Fruit fly (Drosophila melanogaster) whole organism, embryonic: ENCODE results near the gene Vha36-3.

Experiments used
- Asciz ChIP-seq: fragments of 200-800 bp; sonication (Bioruptor generic); optimal IDR thresholded peaks from 2 replicates; lab custom pipeline; 2017; ENCODE audit warnings: missing biosample characterization, mild to moderate bottlenecking, missing genetic modification characterization, missing genetic modification reagents
- CG10147 ChIP-seq: fragments of 200-800 bp; sonication (Bioruptor generic); optimal IDR thresholded peaks from 2 replicates; lab custom pipeline; 2019; ENCODE audit warnings: missing biosample characterization, mild to moderate bottlenecking, missing genetic modification characterization, moderate library complexity
- CG12391 ChIP-seq: fragments of 200-800 bp; sonication (Bioruptor generic); optimal IDR thresholded peaks from 3 replicates; lab custom pipeline; 2018; ENCODE audit warnings: missing biosample characterization, mild to moderate bottlenecking, missing genetic modification characterization, moderate library complexity
- CG12769 ChIP-seq: fragments of 200-800 bp; sonication (Bioruptor generic); optimal IDR thresholded peaks from 2 replicates; lab custom pipeline; 2019; ENCODE audit warnings: missing biosample characterization, mild to moderate bottlenecking, missing genetic modification characterization, moderate library complexity
- CG13775 ChIP-seq: fragments of 200-800 bp; sonication (Bioruptor generic); optimal IDR thresholded peaks from 3 replicates; lab custom pipeline; 2017; ENCODE audit warnings: missing biosample characterization, mild to moderate bottlenecking, missing genetic modification characterization
- CG16815 ChIP-seq: fragments of 200-800 bp; sonication (Bioruptor generic); optimal IDR thresholded peaks from 3 replicates; lab custom pipeline; 2017; ENCODE audit warnings: missing biosample characterization, mild to moderate bottlenecking, missing genetic modification characterization
- CG18011 ChIP-seq: fragments of 200-800 bp; sonication (Bioruptor generic); optimal IDR thresholded peaks from 2 replicates; lab custom pipeline; 2017; ENCODE audit warnings: missing biosample characterization, missing genetic modification characterization, mild to moderate bottlenecking, moderate library complexity, missing genotype
- CG31224 ChIP-seq: fragments of 200-800 bp; sonication (Bioruptor generic); IDR thresholded peaks from 2 replicates; pipeline ENCODE4 v1.3.6; 2022; ENCODE audit warnings: missing biosample characterization, missing genetic modification characterization
- CG32532 ChIP-seq: fragments of 200-800 bp; sonication (Bioruptor generic); IDR thresholded peaks from 2 replicates; pipeline ENCODE4 v1.3.6; 2022; ENCODE audit warnings: missing biosample characterization, missing genetic modification characterization
- CG3995 ChIP-seq: fragments of 200-800 bp; sonication (Bioruptor generic); optimal IDR thresholded peaks from 3 replicates; lab custom pipeline; 2016; ENCODE audit warnings: missing biosample characterization, missing genetic modification characterization
- CG42726 ChIP-seq: fragments of 200-800 bp; sonication (Bioruptor generic); IDR thresholded peaks from 2 replicates; pipeline ENCODE4 v1.3.6; 2022; ENCODE audit warnings: missing biosample characterization, missing genetic modification characterization; ENCODE audit not compliant: partially characterized antibody
- CG4820 ChIP-seq: fragments of 200-800 bp; sonication (Bioruptor generic); optimal IDR thresholded peaks from 3 replicates; lab custom pipeline; 2016; ENCODE audit warnings: missing biosample characterization, missing genetic modification characterization
- CG5180 ChIP-seq: fragments of 200-800 bp; sonication (Bioruptor generic); optimal IDR thresholded peaks from 3 replicates; lab custom pipeline; 2017; ENCODE audit warnings: missing biosample characterization, missing genetic modification characterization, mild to moderate bottlenecking, moderate library complexity, missing genetic modification reagents
- CG7271 ChIP-seq: fragments of 200-800 bp; sonication (Bioruptor generic); optimal IDR thresholded peaks from 2 replicates; lab custom pipeline; 2018; ENCODE audit warnings: missing biosample characterization, mild to moderate bottlenecking, missing genetic modification characterization, moderate library complexity
- CG7987 ChIP-seq: fragments of 200-800 bp; sonication (Bioruptor generic); optimal IDR thresholded peaks from 2 replicates; lab custom pipeline; 2018; ENCODE audit warnings: missing biosample characterization, mild to moderate bottlenecking, missing genetic modification characterization, moderate library complexity
- CG8281 ChIP-seq: fragments of 200-800 bp; sonication (Bioruptor generic); optimal IDR thresholded peaks from 2 replicates; lab custom pipeline; 2018; ENCODE audit warnings: missing biosample characterization, mild to moderate bottlenecking, missing genetic modification characterization, moderate library complexity
- CG9215 ChIP-seq: fragments of 200-800 bp; sonication (Bioruptor generic); IDR thresholded peaks from 2 replicates; pipeline ENCODE4 v1.3.6; 2022; ENCODE audit warnings: missing biosample characterization, missing genetic modification characterization
- CG9817 ChIP-seq: fragments of 200-800 bp; sonication (Bioruptor generic); optimal IDR thresholded peaks from 2 replicates; lab custom pipeline; 2018; ENCODE audit warnings: missing biosample characterization, mild to moderate bottlenecking, missing genetic modification characterization, moderate library complexity
- Jarid2 ChIP-seq: fragments of 200-800 bp; sonication (Bioruptor generic); optimal IDR thresholded peaks from 3 replicates; lab custom pipeline; 2017; ENCODE audit warnings: mild to moderate bottlenecking, missing biosample characterization, missing genetic modification reagents, missing genetic modification characterization
- NfI ChIP-seq: fragments of 200-800 bp; sonication (Bioruptor generic); optimal IDR thresholded peaks from 3 replicates; lab custom pipeline; 2018; ENCODE audit warnings: missing biosample characterization, mild to moderate bottlenecking, missing genetic modification characterization, moderate library complexity
- Oaz ChIP-seq: fragments of 200-800 bp; sonication (Bioruptor generic); IDR thresholded peaks from 2 replicates; pipeline ENCODE4 v1.3.6; 2022; ENCODE audit warnings: missing biosample characterization, missing genetic modification characterization
- Pdp1 ChIP-seq, 2 experiments: fragments of 200-800 bp; sonication (Bioruptor generic); optimal IDR thresholded peaks; 3 replicates each; lab custom pipeline; 2016; ENCODE audit warnings: missing biosample characterization in 2 of 2, missing genetic modification characterization in 2 of 2, mild to moderate bottlenecking in 1 of 2, moderate library complexity in 1 of 2
- ac ChIP-seq: fragments of 200-800 bp; sonication (Bioruptor generic); optimal IDR thresholded peaks from 3 replicates; lab custom pipeline; 2017; ENCODE audit warnings: missing biosample characterization, mild to moderate bottlenecking, missing genetic modification characterization
- ash1 ChIP-seq: fragments of 200-800 bp; sonication (Bioruptor generic); optimal IDR thresholded peaks from 2 replicates; lab custom pipeline; 2018; ENCODE audit warnings: missing biosample characterization, mild to moderate bottlenecking, missing genetic modification characterization
- cas ChIP-seq: fragments of 200-800 bp; sonication (Bioruptor generic); IDR thresholded peaks from 2 replicates; pipeline ENCODE4 v1.3.6; 2022; ENCODE audit warnings: missing biosample characterization, missing genetic modification characterization
- chinmo ChIP-seq: fragments of 200-800 bp; sonication (Bioruptor generic); IDR thresholded peaks from 4 replicates; pipeline ENCODE4 v1.3.6; 2022; ENCODE audit warnings: missing biosample characterization, missing genetic modification characterization; ENCODE audit not compliant: partially characterized antibody
- ci ChIP-seq: fragments of 200-800 bp; sonication (Bioruptor generic); IDR thresholded peaks from 3 replicates; pipeline ENCODE4 v1.3.6; 2022; ENCODE audit warnings: missing biosample characterization, missing genetic modification characterization
- dysf ChIP-seq: fragments of 200-800 bp; sonication (Bioruptor generic); IDR thresholded peaks from 3 replicates; pipeline ENCODE4 v1.3.6; 2022; ENCODE audit warnings: missing biosample characterization, missing genetic modification characterization
- fru ChIP-seq: fragments of >200 bp; optimal IDR thresholded peaks from 2 replicates; lab custom pipeline; 2017
- gfzf ChIP-seq: fragments of 200-800 bp; sonication (Bioruptor generic); optimal IDR thresholded peaks from 2 replicates; lab custom pipeline; 2016; ENCODE audit warnings: missing biosample characterization, mild to moderate bottlenecking, missing genetic modification characterization, moderate library complexity
- gro ChIP-seq: fragments of 200-800 bp; sonication (Bioruptor generic); optimal IDR thresholded peaks from 2 replicates; lab custom pipeline; 2016; ENCODE audit warnings: missing biosample characterization, missing genetic modification characterization
- gsb-n ChIP-seq: fragments of 200-800 bp; sonication (Bioruptor generic); optimal IDR thresholded peaks from 3 replicates; lab custom pipeline; 2018; ENCODE audit warnings: missing biosample characterization, mild to moderate bottlenecking, missing genetic modification characterization
- her ChIP-seq: fragments of 200-800 bp; sonication (Bioruptor generic); optimal IDR thresholded peaks from 2 replicates; lab custom pipeline; 2016; ENCODE audit warnings: missing biosample characterization, missing genetic modification characterization
- hkb ChIP-seq, 2 experiments: fragments of 200-800 bp in 1 of 2; fragments of >200 bp in 1 of 2; sonication (Bioruptor generic) in 1 of 2; IDR thresholded peaks in 1 of 2; optimal IDR thresholded peaks in 1 of 2; 2 replicates each; pipeline versions ENCODE4 v1.3.6 to Lab custom; 2017 to 2022; ENCODE audit warnings: missing biosample characterization in 1 of 2, missing genetic modification characterization in 1 of 2
- kay ChIP-seq: fragments of 200-800 bp; sonication (Bioruptor generic); optimal IDR thresholded peaks from 2 replicates; lab custom pipeline; 2016; ENCODE audit warnings: missing biosample characterization, missing genetic modification characterization
- lov ChIP-seq, 2 experiments: fragments of 200-800 bp in 1 of 2; fragments of >200 bp in 1 of 2; sonication (Bioruptor generic) in 1 of 2; IDR thresholded peaks in 1 of 2; optimal IDR thresholded peaks in 1 of 2; 2 replicates in 1 of 2; 3 replicates in 1 of 2; pipeline versions ENCODE4 v1.3.6 to Lab custom; 2017 to 2022; ENCODE audit warnings: missing biosample characterization in 1 of 2, missing genetic modification characterization in 1 of 2
- nau ChIP-seq: fragments of 200-800 bp; sonication (Bioruptor generic); optimal IDR thresholded peaks from 3 replicates; lab custom pipeline; 2017; ENCODE audit warnings: missing biosample characterization, mild to moderate bottlenecking, missing genetic modification characterization, missing genetic modification reagents
- nerfin-2 ChIP-seq: fragments of 200-800 bp; sonication (Bioruptor generic); IDR thresholded peaks from 2 replicates; pipeline ENCODE4 v1.3.6; 2022; ENCODE audit warnings: missing biosample characterization, missing genetic modification characterization; ENCODE audit not compliant: partially characterized antibody
- nom ChIP-seq: fragments of 200-800 bp; sonication (Bioruptor generic); optimal IDR thresholded peaks from 2 replicates; lab custom pipeline; 2017; ENCODE audit warnings: missing biosample characterization, missing genetic modification characterization, mild to moderate bottlenecking, moderate library complexity, missing genetic modification reagents
- schlank ChIP-seq: fragments of 200-800 bp; sonication (Bioruptor generic); optimal IDR thresholded peaks from 2 replicates; lab custom pipeline; 2018; ENCODE audit warnings: missing biosample characterization, mild to moderate bottlenecking, missing genetic modification characterization
- so ChIP-seq: fragments of 200-800 bp; sonication (Bioruptor generic); IDR thresholded peaks from 3 replicates; pipeline ENCODE4 v1.3.6; 2022; ENCODE audit warnings: missing biosample characterization, missing genetic modification characterization
- tgo ChIP-seq: fragments of 200-800 bp; sonication (Bioruptor generic); IDR thresholded peaks from 3 replicates; pipeline ENCODE4 v1.3.6; 2022; ENCODE audit warnings: missing biosample characterization, missing genetic modification characterization
- tll ChIP-seq, 2 experiments: fragments of 200-800 bp in 1 of 2; fragments of >200 bp in 1 of 2; sonication (Bioruptor generic) in 1 of 2; optimal IDR thresholded peaks; 2 replicates each; lab custom pipeline; 2017 to 2019; ENCODE audit warnings: missing biosample characterization in 2 of 2, missing genetic modification characterization in 2 of 2, mild to moderate bottlenecking in 1 of 2, moderate library complexity in 1 of 2
- trh ChIP-seq: fragments of 200-800 bp; sonication (Bioruptor generic); optimal IDR thresholded peaks from 2 replicates; lab custom pipeline; 2016; ENCODE audit warnings: missing biosample characterization, missing genetic modification characterization
- unpg ChIP-seq: fragments of 200-800 bp; sonication (Bioruptor generic); optimal IDR thresholded peaks from 3 replicates; lab custom pipeline; 2018; ENCODE audit warnings: missing biosample characterization, mild to moderate bottlenecking, missing genetic modification characterization, moderate library complexity
- usp ChIP-seq: fragments of >200 bp; optimal IDR thresholded peaks from 2 replicates; lab custom pipeline; 2017; ENCODE audit warnings: missing biosample characterization, missing genetic modification characterization
- wor ChIP-seq: fragments of 200-800 bp; sonication (Bioruptor generic); IDR thresholded peaks from 2 replicates; pipeline ENCODE4 v1.3.6; 2022; ENCODE audit warnings: missing biosample characterization, missing genetic modification characterization
- zfh1 ChIP-seq: fragments of 200-800 bp; sonication (Bioruptor generic); IDR thresholded peaks from 3 replicates; pipeline ENCODE4 v1.3.6; 2022; ENCODE audit warnings: missing biosample characterization, missing genetic modification characterization
- zfh2 ChIP-seq: fragments of 200-800 bp; sonication (Bioruptor generic); optimal IDR thresholded peaks from 2 replicates; lab custom pipeline; 2016; ENCODE audit warnings: missing biosample characterization, missing genetic modification characterization

Gene Vha36-3

dm6 chrX:2545328-2545758, 35.0 kb downstream of the Vha36-3 start, which contains the start of gene trol (continued):
- no peak for TF ChIP-seq CG42726 (GFP tag; lab: Robert Waterston, UW)
- no peak for TF ChIP-seq CG16815 (GFP tag; lab: Kevin White, UChicago)
- peak; percentile 58; the same call in 1 of the 3 replicates for TF ChIP-seq ci
- TF ChIP-seq CG10147 (GFP tag; lab: Kevin White, UChicago) = no peak
- peak; percentile 70 for TF ChIP-seq Jarid2 (GFP tag; lab: Kevin White, UChicago)
- TF ChIP-seq chinmo (GFP tag; lab: Robert Waterston, UW) = peak; percentile 97
- TF ChIP-seq CG32532 (GFP tag; lab: Robert Waterston, UW) = 0 out of 2 replicates have a peak, but pooled peaks have one; percentile 18
- TF ChIP-seq hkb (optimal IDR thresholded peaks at IDR 0.05; lab: Kevin White, UChicago) = no peak
- peak; percentile 21; the same call in 1 of the 2 replicates for TF ChIP-seq hkb (GFP tag; IDR thresholded peaks at IDR 0.05; lab: Robert Waterston, UW)
- TF ChIP-seq wor = no peak
- no peak for TF ChIP-seq dysf (GFP tag; lab: Robert Waterston, UW)
- TF ChIP-seq NfI (GFP tag; lab: Kevin White, UChicago) = no peak
- no peak for TF ChIP-seq ac (GFP tag; lab: Kevin White, UChicago)
- no peak for TF ChIP-seq Asciz (GFP tag; lab: Kevin White, UChicago)
- TF ChIP-seq her (GFP tag; lab: Kevin White, UChicago) = no peak
- no peak for TF ChIP-seq usp (GFP tag; lab: Kevin White, UChicago)
- no peak for TF ChIP-seq CG7987 (GFP tag; lab: Kevin White, UChicago)
- TF ChIP-seq nau (GFP tag; lab: Kevin White, UChicago) = no peak
- TF ChIP-seq gro (GFP tag; lab: Kevin White, UChicago) = peak; percentile 7
- no peak for TF ChIP-seq tgo
- TF ChIP-seq schlank (tag; lab: Kevin White, UChicago) = no peak
- TF ChIP-seq Pdp1 (GFP tag; optimal IDR thresholded peaks at IDR 0.05; lab: Kevin White, UChicago) = peak in 1 of 2 experiments; percentile 61
- TF ChIP-seq CG8281 = no peak
- TF ChIP-seq tll (GFP tag; optimal IDR thresholded peaks at IDR 0.05; lab: Kevin White, UChicago) = no peak
- peak; percentile 25; the same call in 1 of the 3 replicates for TF ChIP-seq zfh1 (GFP tag; lab: Robert Waterston, UW)
- TF ChIP-seq CG3995 = no peak
- no peak for TF ChIP-seq CG7271 (tag; lab: Kevin White, UChicago)
- no peak for TF ChIP-seq lov (optimal IDR thresholded peaks at IDR 0.05; lab: Kevin White, UChicago)
- TF ChIP-seq lov (GFP tag; IDR thresholded peaks at IDR 0.05; lab: Robert Waterston, UW) = 0 out of 3 replicates have a peak, but pooled peaks have one; percentile 46
- no peak for TF ChIP-seq Oaz (GFP tag; lab: Robert Waterston, UW)
- TF ChIP-seq CG13775 (GFP tag; lab: Kevin White, UChicago) = no peak
- TF ChIP-seq fru = no peak
- peak; percentile 10 for TF ChIP-seq nom (GFP tag; lab: Kevin White, UChicago)
- TF ChIP-seq CG18011 = no peak
- TF ChIP-seq so = peak; percentile 39; the same call in 1 of the 3 replicates
- TF ChIP-seq kay (GFP tag; lab: Kevin White, UChicago) = no peak
- TF ChIP-seq zfh2 (GFP tag; lab: Kevin White, UChicago) = no peak
- TF ChIP-seq unpg (GFP tag; lab: Kevin White, UChicago) = no peak
- no peak for TF ChIP-seq gfzf (GFP tag; lab: Kevin White, UChicago)
- no peak for TF ChIP-seq cas (GFP tag; lab: Robert Waterston, UW)
- no peak for TF ChIP-seq gsb-n (tag; lab: Kevin White, UChicago)
- TF ChIP-seq CG9215 (GFP tag; lab: Robert Waterston, UW) = no peak
- TF ChIP-seq CG5180 (GFP tag; lab: Kevin White, UChicago) = no peak
- TF ChIP-seq CG12391 (tag; lab: Kevin White, UChicago) = no peak
- TF ChIP-seq nerfin-2 (GFP tag; lab: Robert Waterston, UW) = no peak
- TF ChIP-seq CG31224 = no peak
- TF ChIP-seq trh (GFP tag; lab: Kevin White, UChicago) = no peak
- no peak for TF ChIP-seq CG4820 (GFP tag; lab: Kevin White, UChicago)
- no peak for TF ChIP-seq CG9817
- peak; percentile 82 for TF ChIP-seq CG12769 (tag; lab: Kevin White, UChicago)
- no peak for TF ChIP-seq ash1 (GFP tag; lab: Kevin White, UChicago)
